Fruit fly (Drosophila melanogaster): ENCODE data around the gene Cdk8.

Gene Cdk8

DNA sequence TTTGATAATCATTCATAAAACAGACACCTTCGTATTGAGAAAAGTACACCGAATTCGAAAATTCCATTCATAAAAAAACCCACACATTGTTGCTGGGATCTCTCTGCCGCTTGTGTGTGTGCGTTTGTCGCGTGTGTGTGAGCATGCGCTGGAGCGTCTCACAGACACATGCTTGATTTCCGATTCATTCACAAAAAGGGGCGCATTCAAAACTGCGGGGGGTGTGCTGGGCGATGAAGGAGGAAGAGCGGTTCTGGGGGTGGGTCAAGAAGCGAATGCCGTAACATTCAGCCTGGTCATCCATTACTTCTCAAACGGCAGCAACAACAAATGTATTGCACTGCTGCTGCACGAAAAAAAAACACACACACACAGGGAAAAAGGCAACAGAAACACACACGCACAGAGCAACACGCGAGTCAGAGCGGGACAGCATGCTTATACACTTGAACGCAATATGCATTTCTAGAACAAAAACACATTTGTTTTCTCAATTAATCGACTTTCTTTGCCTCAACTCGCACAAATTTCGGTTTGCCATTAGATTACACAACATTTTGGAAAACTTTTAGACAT is 15.5 kb upstream of the Cdk8 start (continued):
- TF ChIP-seq peb (GFP tag; IDR thresholded peaks at IDR 0.05) (0 out of 2 replicates have a peak, but pooled peaks have one; percentile 7), esg (GFP tag; conservative IDR thresholded peaks at IDR 0.05) (no peak), CG18011 (GFP tag; optimal IDR thresholded peaks at IDR 0.05) (peak; percentile 95), ci (GFP tag; IDR thresholded peaks at IDR 0.05) (peak; percentile 56; the same call in 1 of the 3 replicates), Ravus (GFP tag; IDR thresholded peaks at IDR 0.05) (no peak), CG14710 (tag; optimal IDR thresholded peaks at IDR 0.05) (no peak), gsb (GFP tag; IDR thresholded peaks at IDR 0.05) (no peak), CG10543 (GFP tag; optimal IDR thresholded peaks at IDR 0.05) (peak; percentile 29), rib (GFP tag; IDR thresholded peaks at IDR 0.05) (peak; percentile 62), sug (tag; optimal IDR thresholded peaks at IDR 0.05) (peak; percentile 80), sisA (GFP tag; IDR thresholded peaks at IDR 0.05) (no peak), Dbx (GFP tag; IDR thresholded peaks at IDR 0.05) (0 out of 3 replicates have a peak, but pooled peaks have one; percentile 21), kay (GFP tag; optimal IDR thresholded peaks at IDR 0.05) (no peak), tio (GFP tag; optimal IDR thresholded peaks at IDR 0.05) (no peak), Dref (GFP tag; IDR thresholded peaks at IDR 0.05) (0 out of 2 replicates have a peak, but pooled peaks have one; percentile 7), ato (GFP tag; IDR thresholded peaks at IDR 0.05; ENCODE audit: partially characterized antibody) (0 out of 2 replicates have a peak, but pooled peaks have one; percentile 36), CG1792 (GFP tag; optimal IDR thresholded peaks at IDR 0.05) (no peak), CG7963 (GFP tag; IDR thresholded peaks at IDR 0.05; ENCODE audit: partially characterized antibody) (no peak), CG17328 (GFP tag; IDR thresholded peaks at IDR 0.05) (0 out of 2 replicates have a peak, but pooled peaks have one; percentile 23), sr (GFP tag; IDR thresholded peaks at IDR 0.05) (peak; percentile 45; the same call in 1 of the 3 replicates), Nf-YB (GFP tag; optimal IDR thresholded peaks at IDR 0.05) (no peak), HLHmδ (GFP tag; optimal IDR thresholded peaks at IDR 0.05) (peak; percentile 42), ttk (GFP tag; IDR thresholded peaks at IDR 0.05) (peak; percentile 46; the same call in 1 of the 2 replicates), Sry-β (GFP tag; optimal IDR thresholded peaks at IDR 0.05) (no peak), CG2202 (tag; optimal IDR thresholded peaks at IDR 0.05) (no peak), CG2199 (GFP tag; IDR thresholded peaks at IDR 0.05) (peak; percentile 85), CG34422 (GFP tag; IDR thresholded peaks at IDR 0.05) (peak; percentile 84; the same call in 2 of the 3 replicates), CG8290 (GFP tag; optimal IDR thresholded peaks at IDR 0.05) (no peak), CG8290 (tag; optimal IDR thresholded peaks at IDR 0.05) (peak in 1 of 2 experiments; percentile 48), CG15073 (GFP tag; optimal IDR thresholded peaks at IDR 0.05) (no peak), sqz (GFP tag; optimal IDR thresholded peaks at IDR 0.05) (peak; percentile 77), CG4854 (GFP tag; optimal IDR thresholded peaks at IDR 0.05) (no peak), pros (GFP tag; optimal IDR thresholded peaks at IDR 0.05) (peak; percentile 82), Atf6 (GFP tag; IDR thresholded peaks at IDR 0.05) (peak; percentile 44; the same call in 1 of the 2 replicates), ind (GFP tag; optimal IDR thresholded peaks at IDR 0.05) (no peak), ara (GFP tag; IDR thresholded peaks at IDR 0.05) (0 out of 2 replicates have a peak, but pooled peaks have one; percentile 35), hb (GFP tag; IDR thresholded peaks at IDR 0.05; ENCODE audit: partially characterized antibody) (no peak), Deaf1 (tag; optimal IDR thresholded peaks at IDR 0.05) (peak; percentile 15), CG8281 (tag; optimal IDR thresholded peaks at IDR 0.05) (no peak), nerfin-1 (tag; optimal IDR thresholded peaks at IDR 0.05) (peak; percentile 92), bsh (GFP tag; optimal IDR thresholded peaks at IDR 0.05) (no peak), wdn (GFP tag; IDR thresholded peaks at IDR 0.05) (0 out of 2 replicates have a peak, but pooled peaks have one; percentile 12), dimm (GFP tag; IDR thresholded peaks at IDR 0.05) (no peak), fd64A (GFP tag; optimal IDR thresholded peaks at IDR 0.05) (peak; percentile 35), CG13123 (GFP tag; optimal IDR thresholded peaks at IDR 0.05) (no peak), crol (GFP tag; IDR thresholded peaks at IDR 0.05) (peak; percentile 97), D (optimal IDR thresholded peaks at IDR 0.05) (no peak), D (GFP tag; optimal IDR thresholded peaks at IDR 0.05) (no peak), Opbp (GFP tag; IDR thresholded peaks at IDR 0.05; ENCODE audit: partially characterized antibody) (0 out of 3 replicates have a peak, but pooled peaks have one; percentile 45), da (GFP tag; optimal IDR thresholded peaks at IDR 0.05) (no peak), h (optimal IDR thresholded peaks at IDR 0.05) (no peak)

Measured in whole organism, embryonic.